Fruit fly (Drosophila melanogaster) whole organism, embryonic: ENCODE measurements around the gene CG43078.

Experiments
- Bteb2 ChIP-seq: fragments of 200-800 bp; sonication (Bioruptor generic); optimal IDR thresholded peaks from 2 replicates; lab custom pipeline; 2016; ENCODE audit warnings: missing biosample characterization, missing genetic modification characterization
- C15 ChIP-seq: fragments of 200-800 bp; sonication (Bioruptor generic); IDR thresholded peaks from 3 replicates; pipeline ENCODE4 v1.3.6; 2022; ENCODE audit warnings: missing biosample characterization, missing genetic modification characterization
- CG10209 ChIP-seq: fragments of 200-800 bp; sonication (Bioruptor generic); optimal IDR thresholded peaks from 3 replicates; lab custom pipeline; 2017; ENCODE audit warnings: missing biosample characterization, mild to moderate bottlenecking, missing genetic modification characterization, missing genetic modification reagents
- CG10462 ChIP-seq: fragments of 200-800 bp; sonication (Bioruptor generic); optimal IDR thresholded peaks from 2 replicates; lab custom pipeline; 2016; ENCODE audit warnings: missing biosample characterization, missing genetic modification characterization
- CG11247 ChIP-seq: fragments of 200-800 bp; sonication (Bioruptor generic); IDR thresholded peaks from 2 replicates; pipeline ENCODE4 v1.3.6; 2022; ENCODE audit warnings: missing biosample characterization, missing genetic modification characterization
- CG11456 ChIP-seq: fragments of 200-800 bp; sonication (Bioruptor generic); IDR thresholded peaks from 3 replicates; pipeline ENCODE4 v1.3.6; 2022; ENCODE audit warnings: missing biosample characterization, missing genetic modification characterization
- CG11504 ChIP-seq: fragments of 200-800 bp; sonication (Bioruptor generic); optimal IDR thresholded peaks from 3 replicates; lab custom pipeline; 2019; ENCODE audit warnings: missing biosample characterization, mild to moderate bottlenecking, missing genetic modification characterization, moderate library complexity
- CG12236 ChIP-seq: fragments of 200-800 bp; sonication (Bioruptor generic); optimal IDR thresholded peaks from 2 replicates; lab custom pipeline; 2016; ENCODE audit warnings: missing biosample characterization, missing genetic modification characterization
- CG15011 ChIP-seq: fragments of 200-800 bp; sonication (Bioruptor generic); optimal IDR thresholded peaks from 3 replicates; lab custom pipeline; 2018; ENCODE audit warnings: missing biosample characterization, mild to moderate bottlenecking, missing genetic modification characterization
- CG15269 ChIP-seq: fragments of 200-800 bp; sonication (Bioruptor generic); optimal IDR thresholded peaks from 2 replicates; lab custom pipeline; 2018; ENCODE audit warnings: missing biosample characterization, mild to moderate bottlenecking, missing genetic modification characterization, moderate library complexity
- CG1603 ChIP-seq: fragments of 200-800 bp; sonication (Bioruptor generic); optimal IDR thresholded peaks from 2 replicates; lab custom pipeline; 2019; ENCODE audit warnings: missing biosample characterization, mild to moderate bottlenecking, missing genetic modification characterization, moderate library complexity
- CG3281 ChIP-seq: fragments of 200-800 bp; sonication (Bioruptor generic); optimal IDR thresholded peaks from 3 replicates; lab custom pipeline; 2017; ENCODE audit warnings: missing biosample characterization, mild to moderate bottlenecking, missing genetic modification characterization
- CG3726 ChIP-seq: fragments of 200-800 bp; sonication (Bioruptor generic); IDR thresholded peaks from 3 replicates; pipeline ENCODE4, ENCODE4 v1.3.6; 2022; ENCODE audit warnings: missing biosample characterization, missing genetic modification characterization
- CG7271 ChIP-seq: fragments of 200-800 bp; sonication (Bioruptor generic); optimal IDR thresholded peaks from 2 replicates; lab custom pipeline; 2018; ENCODE audit warnings: missing biosample characterization, mild to moderate bottlenecking, missing genetic modification characterization, moderate library complexity
- CG7745 ChIP-seq: fragments of 200-800 bp; sonication (Bioruptor generic); optimal IDR thresholded peaks from 2 replicates; lab custom pipeline; 2018; ENCODE audit warnings: missing biosample characterization, mild to moderate bottlenecking, missing genetic modification characterization, moderate library complexity
- CoRest ChIP-seq: fragments of 200-800 bp; sonication (Bioruptor generic); optimal IDR thresholded peaks from 3 replicates; lab custom pipeline; 2018; ENCODE audit warnings: missing biosample characterization, mild to moderate bottlenecking, missing genetic modification characterization, moderate library complexity
- D19B ChIP-seq: fragments of 200-800 bp; sonication (Bioruptor generic); optimal IDR thresholded peaks from 2 replicates; lab custom pipeline; 2017; ENCODE audit warnings: missing biosample characterization, mild to moderate bottlenecking, missing genetic modification characterization
- Dbx ChIP-seq: fragments of 200-800 bp; sonication (Bioruptor generic); IDR thresholded peaks from 3 replicates; pipeline ENCODE4 v1.3.6; 2022; ENCODE audit warnings: missing biosample characterization, missing genetic modification characterization
- GATAe ChIP-seq: fragments of 200-800 bp; sonication (Bioruptor generic); conservative IDR thresholded peaks from 2 replicates; pipeline ENCODE4 v1.3.6; 2022; ENCODE audit warnings: missing biosample characterization, missing genetic modification characterization
- H15 ChIP-seq: fragments of 200-800 bp; sonication (Bioruptor generic); IDR thresholded peaks from 3 replicates; pipeline ENCODE4 v1.3.6; 2022; ENCODE audit warnings: missing biosample characterization, missing genetic modification characterization
- HLH4C ChIP-seq: fragments of 200-800 bp; sonication (Bioruptor generic); IDR thresholded peaks from 3 replicates; pipeline ENCODE4 v1.3.6; 2022; ENCODE audit warnings: missing biosample characterization, missing genetic modification characterization; ENCODE audit not compliant: partially characterized antibody
- HmgD ChIP-seq: fragments of 200-800 bp; sonication (Bioruptor generic); optimal IDR thresholded peaks from 3 replicates; lab custom pipeline; 2016; ENCODE audit warnings: missing biosample characterization, missing genetic modification characterization
- Meics ChIP-seq: fragments of 200-800 bp; sonication (Bioruptor generic); optimal IDR thresholded peaks from 2 replicates; lab custom pipeline; 2017; ENCODE audit warnings: missing biosample characterization, mild to moderate bottlenecking, missing genetic modification characterization
- Nf-YC ChIP-seq: fragments of 200-800 bp; optimal IDR thresholded peaks from 3 replicates; lab custom pipeline; 2019; ENCODE audit warnings: missing biosample characterization, mild to moderate bottlenecking, missing genetic modification characterization, moderate library complexity
- Oli ChIP-seq: fragments of 200-800 bp; sonication (Bioruptor generic); optimal IDR thresholded peaks from 2 replicates; lab custom pipeline; 2018; ENCODE audit warnings: missing biosample characterization, mild to moderate bottlenecking, missing genetic modification characterization, moderate library complexity
- Pdp1 ChIP-seq, 2 experiments: fragments of 200-800 bp; sonication (Bioruptor generic); optimal IDR thresholded peaks; 3 replicates each; lab custom pipeline; 2016; ENCODE audit warnings: missing biosample characterization in 2 of 2, missing genetic modification characterization in 2 of 2, mild to moderate bottlenecking in 1 of 2, moderate library complexity in 1 of 2
- Spps ChIP-seq: fragments of 200-800 bp; sonication (Bioruptor generic); optimal IDR thresholded peaks from 2 replicates; lab custom pipeline; 2018; ENCODE audit warnings: missing biosample characterization, mild to moderate bottlenecking, missing genetic modification characterization
- bab2 ChIP-seq: fragments of 200-800 bp; sonication (Bioruptor generic); optimal IDR thresholded peaks from 2 replicates; lab custom pipeline; 2016; ENCODE audit warnings: missing biosample characterization, missing genetic modification characterization
- cg ChIP-seq: fragments of 200-800 bp; sonication (Bioruptor generic); optimal IDR thresholded peaks from 3 replicates; lab custom pipeline; 2019; ENCODE audit warnings: missing biosample characterization, mild to moderate bottlenecking, missing genetic modification characterization, moderate library complexity
- da ChIP-seq: fragments of 200-800 bp; sonication (Bioruptor generic); optimal IDR thresholded peaks from 2 replicates; lab custom pipeline; 2016; ENCODE audit warnings: missing biosample characterization, missing genetic modification characterization
- dpn ChIP-seq, 2 experiments: fragments of 200-800 bp; sonication (Bioruptor generic); optimal IDR thresholded peaks; 3 replicates each; lab custom pipeline; 2016; ENCODE audit warnings: missing biosample characterization in 2 of 2, missing genetic modification characterization in 2 of 2
- esg ChIP-seq: fragments of 200-800 bp; sonication (Bioruptor generic); conservative IDR thresholded peaks from 2 replicates; pipeline ENCODE4 v1.3.6; 2022; ENCODE audit warnings: missing biosample characterization, missing genetic modification characterization
- gfzf ChIP-seq: fragments of 200-800 bp; sonication (Bioruptor generic); optimal IDR thresholded peaks from 2 replicates; lab custom pipeline; 2016; ENCODE audit warnings: missing biosample characterization, mild to moderate bottlenecking, missing genetic modification characterization, moderate library complexity
- ind ChIP-seq: fragments of 200-800 bp; sonication (Bioruptor generic); optimal IDR thresholded peaks from 3 replicates; lab custom pipeline; 2016; ENCODE audit warnings: missing biosample characterization, missing genetic modification characterization
- maf-S ChIP-seq: fragments of 200-800 bp; sonication (Bioruptor generic); optimal IDR thresholded peaks from 2 replicates; lab custom pipeline; 2016; ENCODE audit warnings: missing biosample characterization, missing genetic modification characterization
- p53 ChIP-seq: fragments of 200-800 bp; sonication (Bioruptor generic); optimal IDR thresholded peaks from 2 replicates; lab custom pipeline; 2016; ENCODE audit warnings: missing biosample characterization, missing genetic modification characterization
- pan ChIP-seq, 4 experiments: fragments of >200 bp in 3 of 4; fragments of 200-800 bp in 1 of 4; sonication (Bioruptor generic) in 1 of 4; optimal IDR thresholded peaks in 3 of 4; IDR thresholded peaks in 1 of 4; 2 replicates each; pipeline versions ENCODE4 v1.3.6 to Lab custom; 2017 to 2022; ENCODE audit warnings: missing biosample characterization in 2 of 4, missing genetic modification characterization in 2 of 4, mixed read lengths in 1 of 4
- peb ChIP-seq: fragments of 200-800 bp; sonication (Bioruptor generic); IDR thresholded peaks from 2 replicates; pipeline ENCODE4 v1.3.6; 2022; ENCODE audit warnings: missing biosample characterization, missing genetic modification characterization
- ro ChIP-seq: fragments of 200-800 bp; sonication (Bioruptor generic); IDR thresholded peaks from 2 replicates; pipeline ENCODE4 v1.3.6; 2022; ENCODE audit warnings: missing biosample characterization, missing genetic modification characterization
- salm ChIP-seq: fragments of 200-800 bp; sonication (Bioruptor generic); optimal IDR thresholded peaks from 2 replicates; lab custom pipeline; 2018; ENCODE audit warnings: missing biosample characterization, mild to moderate bottlenecking, missing genetic modification characterization
- shn ChIP-seq: fragments of 200-800 bp; sonication (Bioruptor generic); optimal IDR thresholded peaks from 3 replicates; lab custom pipeline; 2016; ENCODE audit warnings: missing biosample characterization, missing genetic modification characterization
- sug ChIP-seq: fragments of 200-800 bp; optimal IDR thresholded peaks from 2 replicates; lab custom pipeline; 2019; ENCODE audit warnings: missing biosample characterization, mild to moderate bottlenecking, missing genetic modification characterization, moderate library complexity
- tll ChIP-seq, 2 experiments: fragments of 200-800 bp in 1 of 2; fragments of >200 bp in 1 of 2; sonication (Bioruptor generic) in 1 of 2; optimal IDR thresholded peaks; 2 replicates each; lab custom pipeline; 2017 to 2019; ENCODE audit warnings: missing biosample characterization in 2 of 2, missing genetic modification characterization in 2 of 2, mild to moderate bottlenecking in 1 of 2, moderate library complexity in 1 of 2
- trem ChIP-seq: fragments of 200-800 bp; optimal IDR thresholded peaks from 3 replicates; lab custom pipeline; 2019; ENCODE audit warnings: missing biosample characterization, mild to moderate bottlenecking, missing genetic modification characterization, moderate library complexity
- ttk ChIP-seq: fragments of 200-800 bp; sonication (Bioruptor generic); IDR thresholded peaks from 2 replicates; pipeline ENCODE4 v2.1.2; 2022; ENCODE audit warnings: missing biosample characterization, missing genetic modification characterization
- usp ChIP-seq: fragments of >200 bp; optimal IDR thresholded peaks from 2 replicates; lab custom pipeline; 2017; ENCODE audit warnings: missing biosample characterization, missing genetic modification characterization
- vnd ChIP-seq: fragments of 200-800 bp; sonication (Bioruptor generic); IDR thresholded peaks from 3 replicates; pipeline ENCODE4 v1.3.6; 2022; ENCODE audit warnings: missing biosample characterization, missing genetic modification characterization; ENCODE audit not compliant: partially characterized antibody
- z ChIP-seq: fragments of 200-800 bp; sonication (Bioruptor generic); IDR thresholded peaks from 3 replicates; pipeline ENCODE4 v1.3.6; 2022; ENCODE audit warnings: missing biosample characterization, missing genetic modification characterization

Gene CG43078

dm6 chr3L:8575844-8576842 lies at the start of gene CG43078, which contains the start of gene CG6638 (continued):
- TF ChIP-seq maf-S (GFP tag; lab: Kevin White, UChicago) (no peak), ttk (GFP tag; lab: Robert Waterston, UW) (no peak), bab2 (no peak), ind (GFP tag; lab: Kevin White, UChicago) (no peak), shn (no peak), HLH4C (GFP tag; lab: Robert Waterston, UW) (no peak), salm (tag; lab: Kevin White, UChicago) (no peak), pan (optimal IDR thresholded peaks at IDR 0.05; lab: Kevin White, UChicago) (no peak), pan (GFP tag; optimal IDR thresholded peaks at IDR 0.05 in 1 of 2, IDR thresholded peaks at IDR 0.05 in 1 of 2) (no peak), CG10462 (GFP tag; lab: Kevin White, UChicago) (no peak), CG7745 (no peak), Oli (tag; lab: Kevin White, UChicago) (no peak), CG15011 (GFP tag; lab: Kevin White, UChicago) (no peak), Nf-YC (tag; lab: Kevin White, UChicago) (no peak), CG3726 (GFP tag; lab: Robert Waterston, UW) (no peak), Pdp1 (GFP tag; optimal IDR thresholded peaks at IDR 0.05; lab: Kevin White, UChicago) (peak in 1 of 2 experiments; percentile 92), H15 (no peak), Spps (tag; lab: Kevin White, UChicago) (no peak), z (GFP tag; lab: Robert Waterston, UW) (no peak), CG11504 (no peak), cg (no peak), CG12236 (no peak), da (no peak), CoRest (tag; lab: Kevin White, UChicago) (no peak), C15 (no peak), usp (GFP tag; lab: Kevin White, UChicago) (no peak), sug (tag; lab: Kevin White, UChicago) (no peak), CG11247 (GFP tag; lab: Robert Waterston, UW) (no peak), CG1603 (tag; lab: Kevin White, UChicago) (no peak), vnd (GFP tag; lab: Robert Waterston, UW) (no peak), Bteb2 (GFP tag; lab: Kevin White, UChicago) (no peak), D19B (GFP tag; lab: Kevin White, UChicago) (no peak), gfzf (GFP tag; lab: Kevin White, UChicago) (peak; percentile 39), tll (GFP tag; optimal IDR thresholded peaks at IDR 0.05; lab: Kevin White, UChicago) (no peak), GATAe (GFP tag; lab: Robert Waterston, UW) (no peak), p53 (no peak), esg (no peak), peb (GFP tag; lab: Robert Waterston, UW) (no peak), Meics (GFP tag; lab: Kevin White, UChicago) (no peak), CG15269 (tag; lab: Kevin White, UChicago) (no peak), trem (tag; lab: Kevin White, UChicago) (no peak), HmgD (GFP tag; lab: Kevin White, UChicago) (no peak), Dbx (GFP tag; lab: Robert Waterston, UW) (no peak), dpn (GFP tag; optimal IDR thresholded peaks at IDR 0.05; lab: Kevin White, UChicago) (peak in 1 of 2 experiments; percentile 12), CG10209 (GFP tag; lab: Kevin White, UChicago) (no peak), CG7271 (tag; lab: Kevin White, UChicago) (no peak), CG3281 (GFP tag; lab: Kevin White, UChicago) (no peak), ro (GFP tag; lab: Robert Waterston, UW) (no peak), CG11456 (GFP tag; lab: Robert Waterston, UW) (no peak)
